Worm (Caenorhabditis elegans): Measurements from ENCODE around the gene F42A10.7.

F42A10.7 gene

ce11 chrIII:6147903-6148302, 30.6 kb downstream of the F42A10.7 start, which contains the start of gene Y42G9A.2:
Gene Y42G9A.2 (plus strand): TSS chrIII:6148186.
- TF ChIP-seq ets-7 (tag; optimal IDR thresholded peaks at IDR 0.05) (no peak), B0310.2 (tag; optimal IDR thresholded peaks at IDR 0.05) (no peak), hnd-1 (tag; optimal IDR thresholded peaks at IDR 0.05) (no peak), aly-1 (tag; optimal IDR thresholded peaks at IDR 0.05) (no peak), tbx-37 (GFP tag; conservative IDR thresholded peaks at IDR 0.05) (no peak), sea-1 (GFP tag; conservative IDR thresholded peaks at IDR 0.05) (no peak), scrt-1 (GFP tag; IDR thresholded peaks at IDR 0.05) (no peak), ceh-36 (tag; optimal IDR thresholded peaks at IDR 0.05) (no peak)

ce11 chrIII:6146797-6147196, 31.7 kb downstream of the F42A10.7 start:
- TF ChIP-seq ets-7 (tag; optimal IDR thresholded peaks at IDR 0.05) = no peak
- no peak for TF ChIP-seq hmg-4 (GFP tag; optimal IDR thresholded peaks at IDR 0.05)
- no peak for TF ChIP-seq tbx-11 (GFP tag; IDR thresholded peaks at IDR 0.05)
- TF ChIP-seq hnd-1 (tag; optimal IDR thresholded peaks at IDR 0.05) = no peak
- no peak for TF ChIP-seq ceh-13 (GFP tag; optimal IDR thresholded peaks at IDR 0.05)
- TF ChIP-seq sea-1 (GFP tag; conservative IDR thresholded peaks at IDR 0.05) = no peak
- no peak for TF ChIP-seq aly-1 (tag; optimal IDR thresholded peaks at IDR 0.05)
- TF ChIP-seq ama-1 (optimal IDR thresholded peaks at IDR 0.05) = no peak
- TF ChIP-seq hmbx-1 (tag; optimal IDR thresholded peaks at IDR 0.05) = no peak
- TF ChIP-seq tra-4 (tag; optimal IDR thresholded peaks at IDR 0.05) = no peak
- no peak for TF ChIP-seq scrt-1 (GFP tag; IDR thresholded peaks at IDR 0.05)
- no peak for TF ChIP-seq pes-1 (GFP tag; IDR thresholded peaks at IDR 0.05)
- TF ChIP-seq F13C5.2 (tag; optimal IDR thresholded peaks at IDR 0.05) = no peak
- TF ChIP-seq ceh-36 (tag; optimal IDR thresholded peaks at IDR 0.05) = no peak
- no peak for TF ChIP-seq flt-1 (GFP tag; IDR thresholded peaks at IDR 0.05)
- TF ChIP-seq B0310.2 (tag; optimal IDR thresholded peaks at IDR 0.05) = no peak
- TF ChIP-seq tbx-37 (GFP tag; conservative IDR thresholded peaks at IDR 0.05) = no peak

ce11 chrIII:6145896-6146295, 32.6 kb downstream of the F42A10.7 start, which contains the start of gene Y42G9A.3:
Gene Y42G9A.3 (plus strand): TSS chrIII:6146258.
- no peak for TF ChIP-seq ama-1 (optimal IDR thresholded peaks at IDR 0.05)
- no peak for TF ChIP-seq scrt-1 (GFP tag; IDR thresholded peaks at IDR 0.05)
- TF ChIP-seq ceh-36 (tag; optimal IDR thresholded peaks at IDR 0.05) = no peak
- no peak for TF ChIP-seq B0310.2 (tag; optimal IDR thresholded peaks at IDR 0.05)
- TF ChIP-seq hnd-1 (tag; optimal IDR thresholded peaks at IDR 0.05) = no peak
- TF ChIP-seq flt-1 (GFP tag; IDR thresholded peaks at IDR 0.05) = no peak
- no peak for TF ChIP-seq tbx-11 (GFP tag; IDR thresholded peaks at IDR 0.05)
- TF ChIP-seq F13C5.2 (tag; optimal IDR thresholded peaks at IDR 0.05) = no peak
- TF ChIP-seq hmbx-1 (tag; optimal IDR thresholded peaks at IDR 0.05) = no peak
- TF ChIP-seq aly-1 (tag; optimal IDR thresholded peaks at IDR 0.05) = no peak
- TF ChIP-seq ets-7 (tag; optimal IDR thresholded peaks at IDR 0.05) = no peak
- TF ChIP-seq sea-1 (GFP tag; conservative IDR thresholded peaks at IDR 0.05) = no peak
- TF ChIP-seq tbx-37 (GFP tag; conservative IDR thresholded peaks at IDR 0.05) = no peak

- no peak for TF ChIP-seq F13C5.2 (tag; optimal IDR thresholded peaks at IDR 0.05)
- no peak for TF ChIP-seq scrt-1 (GFP tag; IDR thresholded peaks at IDR 0.05)
- TF ChIP-seq sea-1 (GFP tag; conservative IDR thresholded peaks at IDR 0.05) = no peak
- no peak for TF ChIP-seq hmbx-1 (tag; optimal IDR thresholded peaks at IDR 0.05)
- no peak for TF ChIP-seq tbx-37 (GFP tag; conservative IDR thresholded peaks at IDR 0.05)
Observed at ce11 chrIII:6145309-6145708, 33.2 kb downstream of the F42A10.7 start.

- TF ChIP-seq scrt-1 (GFP tag; IDR thresholded peaks at IDR 0.05) (no peak), flt-1 (GFP tag; IDR thresholded peaks at IDR 0.05) (no peak), ama-1 (optimal IDR thresholded peaks at IDR 0.05) (no peak), hmg-4 (GFP tag; optimal IDR thresholded peaks at IDR 0.05) (no peak), hnd-1 (tag; optimal IDR thresholded peaks at IDR 0.05) (no peak), ceh-36 (tag; optimal IDR thresholded peaks at IDR 0.05) (no peak), F13C5.2 (tag; optimal IDR thresholded peaks at IDR 0.05) (no peak), tbx-37 (GFP tag; conservative IDR thresholded peaks at IDR 0.05) (no peak), ets-7 (tag; optimal IDR thresholded peaks at IDR 0.05) (no peak), sea-1 (GFP tag; conservative IDR thresholded peaks at IDR 0.05) (no peak)
Observed at ce11 chrIII:6144390-6144962, 34.0 kb downstream of the F42A10.7 start.

- TF ChIP-seq hmg-4 (GFP tag; optimal IDR thresholded peaks at IDR 0.05) (no peak), aly-1 (tag; optimal IDR thresholded peaks at IDR 0.05) (no peak), F13C5.2 (tag; optimal IDR thresholded peaks at IDR 0.05) (peak; percentile 17), pes-1 (GFP tag; IDR thresholded peaks at IDR 0.05) (no peak), tbx-37 (GFP tag; conservative IDR thresholded peaks at IDR 0.05) (no peak), ets-7 (tag; optimal IDR thresholded peaks at IDR 0.05) (no peak)
Observed at ce11 chrIII:6141532-6141931, 37.0 kb downstream of the F42A10.7 start.

ce11 chrIII:6140818-6141217, 37.7 kb downstream of the F42A10.7 start:
- TF ChIP-seq aly-1 (tag; optimal IDR thresholded peaks at IDR 0.05) (no peak), B0310.2 (tag; optimal IDR thresholded peaks at IDR 0.05) (no peak), ceh-13 (GFP tag; optimal IDR thresholded peaks at IDR 0.05) (no peak), tbx-37 (GFP tag; conservative IDR thresholded peaks at IDR 0.05) (no peak), F13C5.2 (tag; optimal IDR thresholded peaks at IDR 0.05) (no peak), ceh-36 (tag; optimal IDR thresholded peaks at IDR 0.05) (no peak), ama-1 (optimal IDR thresholded peaks at IDR 0.05) (no peak), pes-1 (GFP tag; IDR thresholded peaks at IDR 0.05) (no peak)

ce11 chrIII:6139932-6140612, 38.4 kb downstream of the F42A10.7 start:
- TF ChIP-seq tbx-37 (GFP tag; conservative IDR thresholded peaks at IDR 0.05) (no peak), tra-4 (tag; optimal IDR thresholded peaks at IDR 0.05) (no peak), hmbx-1 (tag; optimal IDR thresholded peaks at IDR 0.05) (no peak), pes-1 (GFP tag; IDR thresholded peaks at IDR 0.05) (no peak), tbx-11 (GFP tag; IDR thresholded peaks at IDR 0.05) (no peak), ama-1 (optimal IDR thresholded peaks at IDR 0.05) (no peak), ceh-36 (tag; optimal IDR thresholded peaks at IDR 0.05) (no peak)
